Fruit fly (Drosophila melanogaster): ENCODE measurements around the gene Gss1.

The Gss1 gene

dm6 chrX:17907184-17908006 lies 18.0 kb downstream of the Gss1 start, which contains the start of the genes CG7772 and Vps4:
CG7772 (minus strand) TSS chrX:17907261.
Vps4 (plus strand) TSS chrX:17907692.
- peak; percentile 72 for TF ChIP-seq tj (GFP tag; optimal IDR thresholded peaks at IDR 0.05)
- TF ChIP-seq Mnt (GFP tag; optimal IDR thresholded peaks at IDR 0.05) = peak; percentile 24
- peak; percentile 65 for TF ChIP-seq kay (GFP tag; ENCODE audit: borderline replicate concordance)
- no peak for TF ChIP-seq Clk (GFP tag; optimal IDR thresholded peaks at IDR 0.05)
- peak; percentile 11 for TF ChIP-seq bab1 (GFP tag; optimal IDR thresholded peaks at IDR 0.05)

DNA sequence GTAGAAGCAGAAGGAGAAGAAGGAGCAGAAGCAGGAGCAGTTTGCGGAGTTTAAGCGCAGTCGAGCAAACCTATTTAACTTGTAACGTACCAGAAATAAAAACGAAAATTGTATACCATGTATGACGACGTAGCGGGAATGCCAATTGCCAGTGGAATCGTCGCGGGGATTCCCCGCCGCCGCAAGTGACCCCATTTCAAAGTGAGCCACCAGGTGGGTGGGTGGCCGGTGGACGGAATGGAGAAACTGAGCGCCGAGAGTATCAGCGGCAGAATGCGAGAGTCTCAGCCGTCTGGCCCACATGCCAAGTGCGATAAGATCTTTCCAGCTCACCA lies 21.2 kb downstream of the Gss1 start:
- TF ChIP-seq Crg-1 (GFP tag; optimal IDR thresholded peaks at IDR 0.05) = no peak
- no peak for TF ChIP-seq cnc (optimal IDR thresholded peaks at IDR 0.05)
- TF ChIP-seq Clk (GFP tag; optimal IDR thresholded peaks at IDR 0.05) = no peak

DNA sequence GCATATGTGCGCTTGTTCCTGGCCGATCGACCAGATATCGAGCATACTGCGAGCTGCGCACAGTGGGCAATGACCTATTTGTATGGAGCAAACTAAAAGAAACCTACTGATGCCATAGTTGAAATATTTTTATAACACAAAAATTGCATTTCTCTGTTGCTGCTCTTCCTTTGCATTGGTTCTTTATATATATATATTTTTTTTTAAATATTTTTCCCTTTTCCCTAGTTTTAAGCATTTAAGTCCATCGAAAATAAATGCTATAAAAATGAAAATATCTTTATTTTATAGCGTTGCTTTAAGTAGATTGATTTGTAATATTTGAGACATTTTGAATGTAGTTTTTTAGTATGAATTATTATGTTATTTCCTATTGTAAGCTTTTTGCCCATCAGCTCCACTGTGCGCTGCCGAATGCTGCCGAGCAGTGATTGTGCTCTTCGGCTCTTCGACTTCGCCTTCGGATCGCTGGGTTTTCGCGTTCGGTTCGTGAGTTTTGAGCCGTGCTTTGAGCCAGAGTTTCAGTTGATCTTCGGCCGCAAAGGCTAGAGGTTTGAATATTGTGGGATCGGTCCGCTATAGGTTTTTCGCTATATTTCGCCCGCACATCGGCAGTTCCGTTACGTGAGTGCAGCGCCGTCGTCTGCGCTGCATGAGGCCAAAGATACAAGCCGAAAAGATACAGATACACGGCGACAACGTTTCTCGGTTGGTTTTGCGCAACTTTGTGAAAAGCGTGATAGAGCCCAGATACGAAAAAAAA lies 21.8 kb downstream of the Gss1 start, which contains the start of gene CG6847:
Gene CG6847 (plus strand): TSS at position 522 of the 763 bp plus-strand sequence.
- peak; percentile 30 for TF ChIP-seq kay (GFP tag; ENCODE audit: borderline replicate concordance)
- TF ChIP-seq CG11617 (GFP tag; optimal IDR thresholded peaks at IDR 0.05) = peak; percentile 70
- TF ChIP-seq CG7101 (tag; optimal IDR thresholded peaks at IDR 0.05) = peak; percentile 69
- TF ChIP-seq cic (GFP tag; optimal IDR thresholded peaks at IDR 0.05) = no peak
- TF ChIP-seq CG14711 (tag; optimal IDR thresholded peaks at IDR 0.05) = no peak
- TF ChIP-seq CG5204 (GFP tag; optimal IDR thresholded peaks at IDR 0.05) = peak; percentile 36
- TF ChIP-seq ovo (GFP tag; optimal IDR thresholded peaks at IDR 0.05) = peak; percentile 59
- TF ChIP-seq Hr96 (GFP tag; optimal IDR thresholded peaks at IDR 0.05) = no peak
- TF ChIP-seq tj (GFP tag; optimal IDR thresholded peaks at IDR 0.05) = peak; percentile 37
- peak; percentile 18 for TF ChIP-seq toe (GFP tag; optimal IDR thresholded peaks at IDR 0.05)
- peak; percentile 15 for TF ChIP-seq CG7045 (GFP tag; optimal IDR thresholded peaks at IDR 0.05)
- peak; percentile 32 for TF ChIP-seq CG33017 (tag; optimal IDR thresholded peaks at IDR 0.05)
- peak; percentile 61 for TF ChIP-seq bab1 (GFP tag; optimal IDR thresholded peaks at IDR 0.05)

DNA sequence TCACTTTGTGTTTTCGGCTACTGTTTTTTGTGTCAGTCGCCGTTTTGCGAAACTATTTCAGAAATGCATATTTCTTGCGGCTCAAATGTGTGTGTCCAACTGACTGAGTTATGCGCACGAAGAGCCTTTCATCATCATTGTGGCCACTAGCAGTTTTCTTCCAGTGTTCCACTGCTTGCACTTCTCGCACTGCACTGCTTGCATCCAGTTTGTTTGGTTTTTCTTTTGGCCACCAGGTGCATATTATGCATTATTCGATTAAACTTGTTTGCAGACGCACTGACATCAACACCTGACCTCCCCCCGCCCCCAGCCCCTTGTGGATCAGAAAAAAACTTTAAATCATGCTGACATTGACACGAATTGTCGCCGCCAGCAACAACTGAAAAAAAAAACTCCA lies 23.2 kb downstream of the Gss1 start:
- TF ChIP-seq bab1 (GFP tag; optimal IDR thresholded peaks at IDR 0.05) (no peak), kay (GFP tag; ENCODE audit: borderline replicate concordance) (no peak), Crg-1 (GFP tag; optimal IDR thresholded peaks at IDR 0.05) (no peak), ovo (GFP tag; optimal IDR thresholded peaks at IDR 0.05) (no peak), Hr96 (GFP tag; optimal IDR thresholded peaks at IDR 0.05) (no peak), CG33017 (tag; optimal IDR thresholded peaks at IDR 0.05) (no peak)

DNA sequence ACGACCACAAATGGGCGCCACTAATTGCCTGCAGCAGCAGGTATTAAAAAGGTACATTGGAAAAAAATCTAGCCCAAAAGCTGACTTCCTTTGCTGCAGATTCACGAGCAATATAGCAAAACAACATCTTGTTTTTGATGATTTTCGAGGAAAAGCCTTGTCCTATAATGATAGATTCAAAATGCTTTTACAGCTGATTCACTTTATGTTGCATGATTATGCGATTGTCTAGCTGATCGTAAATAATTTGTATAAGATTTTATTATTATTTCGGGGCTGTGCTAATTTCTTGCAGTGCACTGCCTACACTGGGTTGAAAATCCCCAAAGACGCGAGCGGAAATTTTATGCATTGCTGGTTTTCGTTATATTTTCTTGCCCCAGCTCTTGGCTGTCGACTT lies 25.2 kb downstream of the Gss1 start:
- no peak for TF ChIP-seq CG11617 (GFP tag; optimal IDR thresholded peaks at IDR 0.05)
- no peak for TF ChIP-seq kay (GFP tag; ENCODE audit: borderline replicate concordance)
- no peak for TF ChIP-seq toe (GFP tag; optimal IDR thresholded peaks at IDR 0.05)
- no peak for TF ChIP-seq tj (GFP tag; optimal IDR thresholded peaks at IDR 0.05)
- TF ChIP-seq CG1620 (GFP tag; optimal IDR thresholded peaks at IDR 0.05) = no peak
- TF ChIP-seq cic (GFP tag; optimal IDR thresholded peaks at IDR 0.05) = no peak
- no peak for TF ChIP-seq cnc (optimal IDR thresholded peaks at IDR 0.05)
- no peak for TF ChIP-seq Mnt (GFP tag; optimal IDR thresholded peaks at IDR 0.05)
- no peak for TF ChIP-seq CG14711 (tag; optimal IDR thresholded peaks at IDR 0.05)
- no peak for TF ChIP-seq CG5204 (GFP tag; optimal IDR thresholded peaks at IDR 0.05)
- no peak for TF ChIP-seq ovo (GFP tag; optimal IDR thresholded peaks at IDR 0.05)
- no peak for TF ChIP-seq Crg-1 (GFP tag; optimal IDR thresholded peaks at IDR 0.05)
- no peak for TF ChIP-seq CG7101 (tag; optimal IDR thresholded peaks at IDR 0.05)
- no peak for TF ChIP-seq bab1 (GFP tag; optimal IDR thresholded peaks at IDR 0.05)

DNA sequence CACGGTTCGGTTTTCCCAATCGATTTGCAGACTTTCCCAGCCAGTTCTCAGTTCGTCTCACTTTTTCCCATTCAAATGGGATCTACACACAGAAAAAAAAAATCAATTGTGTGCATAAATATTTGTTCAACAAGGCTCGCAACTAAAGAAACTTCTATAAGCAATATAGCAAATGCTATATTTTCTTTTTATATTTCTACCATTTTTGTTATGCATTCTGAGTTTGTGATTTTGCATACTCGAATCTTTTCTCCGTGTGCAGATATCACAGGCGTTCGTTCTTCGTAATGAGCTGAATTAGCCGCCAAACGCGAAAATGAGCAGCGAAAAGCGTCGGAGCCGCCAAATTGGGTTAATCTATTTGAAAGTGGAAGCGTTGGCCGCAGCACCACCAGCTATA lies 26.6 kb downstream of the Gss1 start:
- TF ChIP-seq Clk (GFP tag; optimal IDR thresholded peaks at IDR 0.05) (no peak), cic (GFP tag; optimal IDR thresholded peaks at IDR 0.05) (no peak), tj (GFP tag; optimal IDR thresholded peaks at IDR 0.05) (no peak), Mnt (GFP tag; optimal IDR thresholded peaks at IDR 0.05) (no peak), CG5204 (GFP tag; optimal IDR thresholded peaks at IDR 0.05) (no peak), bab1 (GFP tag; optimal IDR thresholded peaks at IDR 0.05) (no peak), CG33017 (tag; optimal IDR thresholded peaks at IDR 0.05) (no peak), kay (GFP tag; ENCODE audit: borderline replicate concordance) (no peak), CG12768 (GFP tag; optimal IDR thresholded peaks at IDR 0.05) (no peak), Hr96 (GFP tag; optimal IDR thresholded peaks at IDR 0.05) (no peak), CG7101 (tag; optimal IDR thresholded peaks at IDR 0.05) (no peak), toe (GFP tag; optimal IDR thresholded peaks at IDR 0.05) (no peak), CG1620 (GFP tag; optimal IDR thresholded peaks at IDR 0.05) (no peak), cnc (optimal IDR thresholded peaks at IDR 0.05) (no peak)

Measured in whole organism, adult.